Fruit fly (Drosophila melanogaster) whole organism, prepupa: Measurements from ENCODE around the gene CG43246.

Experiments
- Blimp-1 ChIP-seq: fragments of 200-800 bp; sonication (Bioruptor generic); optimal IDR thresholded peaks from 3 replicates; lab custom pipeline; 2017; ENCODE audit warnings: missing biosample characterization, missing genetic modification characterization, mild to moderate bottlenecking, moderate library complexity, missing genetic modification reagents
- CG10631 ChIP-seq: fragments of 200-800 bp; sonication (Bioruptor generic); optimal IDR thresholded peaks from 2 replicates; lab custom pipeline; 2016; ENCODE audit warnings: missing biosample characterization, missing genetic modification characterization
- CG10669 ChIP-seq: fragments of 200-800 bp; sonication (Bioruptor generic); optimal IDR thresholded peaks from 3 replicates; lab custom pipeline; 2018; ENCODE audit warnings: missing biosample characterization, mild to moderate bottlenecking, missing genetic modification characterization, moderate library complexity
- CG11294 ChIP-seq: fragments of 200-800 bp; sonication (Bioruptor generic); IDR thresholded peaks from 2 replicates; pipeline ENCODE4 v1.3.6; 2022; ENCODE audit warnings: missing biosample characterization, missing genetic modification characterization
- CG11762 ChIP-seq: fragments of 200-800 bp; sonication (Bioruptor generic); optimal IDR thresholded peaks from 3 replicates; lab custom pipeline; 2016; ENCODE audit warnings: missing biosample characterization, missing genetic modification characterization; ENCODE audit not compliant: insufficient read depth
- CG11902 ChIP-seq: fragments of 200-800 bp; sonication (Bioruptor generic); optimal IDR thresholded peaks from 3 replicates; lab custom pipeline; 2016; ENCODE audit warnings: missing biosample characterization, missing genetic modification characterization
- CG3032 ChIP-seq: fragments of 200-800 bp; optimal IDR thresholded peaks from 2 replicates; lab custom pipeline; 2019; ENCODE audit warnings: missing biosample characterization, mild to moderate bottlenecking, missing genetic modification characterization, moderate library complexity
- CG32006 ChIP-seq: fragments of 200-800 bp; sonication (Bioruptor generic); optimal IDR thresholded peaks from 3 replicates; lab custom pipeline; 2017; ENCODE audit warnings: missing biosample characterization, mild to moderate bottlenecking, missing genetic modification characterization
- CG34406 ChIP-seq: fragments of 200-800 bp; sonication (Bioruptor generic); optimal IDR thresholded peaks from 3 replicates; lab custom pipeline; 2016; ENCODE audit warnings: missing biosample characterization, missing genetic modification characterization
- CG3919 ChIP-seq: fragments of 200-800 bp; sonication (Bioruptor generic); optimal IDR thresholded peaks from 3 replicates; lab custom pipeline; 2016; ENCODE audit warnings: missing biosample characterization, missing genetic modification characterization
- CG4318 ChIP-seq: fragments of 200-800 bp; sonication (Bioruptor generic); optimal IDR thresholded peaks from 3 replicates; lab custom pipeline; 2017; ENCODE audit warnings: missing biosample characterization, mild to moderate bottlenecking, missing genetic modification characterization
- CG6163 ChIP-seq: fragments of 200-800 bp; sonication (Bioruptor generic); IDR thresholded peaks from 3 replicates; pipeline ENCODE4 v1.3.6; 2022; ENCODE audit warnings: missing biosample characterization, missing genetic modification characterization
- CG6854 ChIP-seq: fragments of 200-800 bp; sonication (Bioruptor generic); optimal IDR thresholded peaks from 2 replicates; lab custom pipeline; 2017; ENCODE audit warnings: missing biosample characterization, mild to moderate bottlenecking, missing genetic modification characterization
- CG8119 ChIP-seq: fragments of 200-800 bp; sonication (Bioruptor generic); IDR thresholded peaks from 3 replicates; pipeline ENCODE4 v1.3.6; 2022; ENCODE audit warnings: missing biosample characterization, missing genetic modification characterization
- CG8632 ChIP-seq: fragments of 200-800 bp; sonication (Bioruptor generic); optimal IDR thresholded peaks from 3 replicates; lab custom pipeline; 2016; ENCODE audit warnings: missing biosample characterization, missing genetic modification characterization
- CG9139 ChIP-seq: fragments of 200-800 bp; sonication (Bioruptor generic); optimal IDR thresholded peaks from 3 replicates; lab custom pipeline; 2017; ENCODE audit warnings: missing biosample characterization, mild to moderate bottlenecking, missing genetic modification characterization
- Eip75B ChIP-seq: fragments of 200-800 bp; sonication (Bioruptor generic); optimal IDR thresholded peaks from 3 replicates; lab custom pipeline; 2016; ENCODE audit warnings: missing biosample characterization, missing genetic modification characterization
- Eip78C ChIP-seq: fragments of 200-800 bp; sonication (Bioruptor generic); peaks from one replicate; lab custom pipeline; 2016; ENCODE audit warnings: missing biosample characterization, missing genetic modification characterization
- Eip93F ChIP-seq: fragments of 200-800 bp; sonication (Bioruptor generic); optimal IDR thresholded peaks from 2 replicates; lab custom pipeline; 2016; ENCODE audit warnings: missing biosample characterization, mild to moderate bottlenecking, missing genetic modification characterization
- Ets21C ChIP-seq: fragments of 200-800 bp; sonication (Bioruptor generic); optimal IDR thresholded peaks from 3 replicates; lab custom pipeline; 2016; ENCODE audit warnings: missing biosample characterization, missing genetic modification characterization
- Ets96B ChIP-seq: fragments of 200-800 bp; optimal IDR thresholded peaks from 2 replicates; lab custom pipeline; 2019; ENCODE audit warnings: missing biosample characterization, mild to moderate bottlenecking, missing genetic modification characterization, moderate library complexity
- Gug ChIP-seq: fragments of 200-800 bp; sonication (Bioruptor generic); IDR thresholded peaks from 2 replicates; pipeline ENCODE4 v1.3.6; 2022; ENCODE audit warnings: missing biosample characterization, missing genetic modification characterization
- Hr38 ChIP-seq: sonication (Bioruptor generic); optimal IDR thresholded peaks from 2 replicates; lab custom pipeline; 2016; ENCODE audit warnings: missing biosample characterization, missing genetic modification characterization
- Lpt ChIP-seq: fragments of 200-800 bp; sonication (Bioruptor generic); optimal IDR thresholded peaks from 3 replicates; lab custom pipeline; 2016; ENCODE audit warnings: missing biosample characterization, missing genetic modification characterization
- Met ChIP-seq: fragments of 200-800 bp; sonication (Bioruptor generic); optimal IDR thresholded peaks from 3 replicates; lab custom pipeline; 2016; ENCODE audit warnings: missing biosample characterization, missing genetic modification characterization
- OdsH ChIP-seq: fragments of 200-800 bp; sonication (Bioruptor generic); optimal IDR thresholded peaks from 3 replicates; lab custom pipeline; 2016; ENCODE audit warnings: missing biosample characterization, missing genetic modification characterization
- Sox14 ChIP-seq: fragments of 200-800 bp; sonication (Bioruptor generic); optimal IDR thresholded peaks from 3 replicates; lab custom pipeline; 2016; ENCODE audit warnings: missing biosample characterization, missing genetic modification characterization
- acj6 ChIP-seq: fragments of 200-800 bp; sonication (Bioruptor generic); optimal IDR thresholded peaks from 3 replicates; lab custom pipeline; 2016; ENCODE audit warnings: missing biosample characterization, missing genetic modification characterization
- cyc ChIP-seq: fragments of 200-800 bp; sonication (Bioruptor generic); optimal IDR thresholded peaks from 3 replicates; lab custom pipeline; 2016; ENCODE audit warnings: missing biosample characterization, missing genetic modification characterization
- dac ChIP-seq: fragments of 200-800 bp; sonication (Bioruptor generic); optimal IDR thresholded peaks from 2 replicates; lab custom pipeline; 2017; ENCODE audit warnings: missing biosample characterization, mild to moderate bottlenecking, missing genetic modification characterization
- esn ChIP-seq: fragments of 200-800 bp; sonication (Bioruptor generic); optimal IDR thresholded peaks from 2 replicates; lab custom pipeline; 2016; ENCODE audit warnings: missing biosample characterization, mild to moderate bottlenecking, missing genetic modification characterization, moderate library complexity
- fkh ChIP-seq: fragments of 200-800 bp; sonication (Bioruptor generic); optimal IDR thresholded peaks from 3 replicates; lab custom pipeline; 2017; ENCODE audit warnings: missing biosample characterization, mild to moderate bottlenecking, missing genetic modification characterization, moderate library complexity
- lz ChIP-seq: fragments of 200-800 bp; sonication (Bioruptor generic); optimal IDR thresholded peaks from 3 replicates; lab custom pipeline; 2016; ENCODE audit warnings: missing biosample characterization, missing genetic modification characterization
- net ChIP-seq: fragments of 200-800 bp; sonication (Bioruptor generic); optimal IDR thresholded peaks from 3 replicates; lab custom pipeline; 2016; ENCODE audit warnings: missing biosample characterization, missing genetic modification characterization
- ss ChIP-seq, 2 experiments: fragments of 200-800 bp; sonication (Bioruptor generic); optimal IDR thresholded peaks; 2 replicates in 1 of 2; 3 replicates in 1 of 2; lab custom pipeline; 2017 to 2018; ENCODE audit warnings: mild to moderate bottlenecking in 2 of 2, missing biosample characterization in 2 of 2, missing genetic modification characterization in 2 of 2, moderate library complexity in 1 of 2
- svp ChIP-seq: fragments of 200-800 bp; sonication (Bioruptor generic); peaks from one replicate; lab custom pipeline; 2016; ENCODE audit warnings: missing biosample characterization, missing genetic modification characterization
- topi ChIP-seq: fragments of 200-800 bp; sonication (Bioruptor generic); optimal IDR thresholded peaks from 3 replicates; lab custom pipeline; 2016; ENCODE audit warnings: missing biosample characterization, missing genetic modification characterization

The CG43246 gene

DNA sequence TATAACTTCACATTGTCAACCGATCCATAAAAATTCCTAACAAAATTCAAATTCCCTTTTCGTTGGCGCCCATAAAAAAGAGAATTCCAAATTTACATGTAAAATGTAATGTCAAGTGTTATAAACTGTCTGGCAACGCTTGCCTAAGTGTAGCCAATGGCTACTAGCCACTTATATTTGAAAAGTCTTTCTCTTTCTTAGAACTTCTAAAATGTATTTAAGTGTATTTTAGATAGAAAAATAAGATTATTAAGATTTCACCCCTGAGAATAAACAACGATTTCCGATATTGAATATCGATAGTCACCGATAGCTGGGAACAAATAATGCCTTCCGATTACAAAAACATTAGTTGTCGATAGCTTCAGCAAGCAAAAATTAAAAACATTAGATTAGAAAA, 23.2 kb downstream of the CG43246 start, which contains the start of gene CG34039:
CG34039 (plus strand) TSS at position 342 of the 400 bp plus-strand sequence.
- TF ChIP-seq CG6854 (GFP tag; lab: Kevin White, UChicago) = no peak
- no peak for TF ChIP-seq CG3032 (tag; lab: Kevin White, UChicago)
- peak; percentile 76 for TF ChIP-seq fkh (GFP tag; lab: Kevin White, UChicago)
- TF ChIP-seq esn (GFP tag; lab: Kevin White, UChicago) = peak; percentile 21
- TF ChIP-seq svp = peak; percentile 68
- TF ChIP-seq Eip93F (GFP tag; lab: Kevin White, UChicago) = no peak
- TF ChIP-seq CG3919 (GFP tag; lab: Kevin White, UChicago) = no peak
- no peak for TF ChIP-seq Met (GFP tag; lab: Kevin White, UChicago)
- TF ChIP-seq topi = no peak
- peak; percentile 42 for TF ChIP-seq Eip78C (GFP tag; lab: Kevin White, UChicago)
- no peak for TF ChIP-seq Ets96B
- no peak for TF ChIP-seq CG10669 (GFP tag; lab: Kevin White, UChicago)

DNA sequence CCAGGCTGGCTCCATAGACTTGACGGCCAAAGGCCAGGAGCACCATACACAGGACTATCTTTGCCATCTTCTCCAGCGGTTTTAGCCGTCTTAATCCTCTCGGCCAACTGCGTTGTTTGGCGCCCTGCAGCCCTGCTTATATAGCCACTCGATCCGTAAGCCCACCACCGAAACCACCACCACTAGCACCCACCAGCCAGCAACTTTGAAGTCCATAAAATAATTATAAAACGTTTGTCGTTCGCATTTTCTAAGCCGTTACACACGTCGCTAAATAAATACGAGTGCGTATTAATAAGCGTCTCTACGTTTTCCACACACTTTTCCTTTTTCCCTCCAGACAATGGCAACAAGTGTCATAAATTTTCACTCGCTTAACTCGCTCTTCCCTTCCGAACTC, 24.2 kb downstream of the CG43246 start, which contains the start of gene Lk:
Lk (minus strand) TSS at position 101 of the 400 bp plus-strand sequence.
- TF ChIP-seq Eip78C (GFP tag; lab: Kevin White, UChicago) = no peak
- TF ChIP-seq Eip75B (GFP tag; lab: Kevin White, UChicago) = no peak
- TF ChIP-seq CG6163 (GFP tag; lab: Robert Waterston, UW) = no peak
- no peak for TF ChIP-seq dac (GFP tag; lab: Kevin White, UChicago)
- no peak for TF ChIP-seq Ets96B
- TF ChIP-seq CG8119 (GFP tag; lab: Robert Waterston, UW) = no peak
- TF ChIP-seq lz (GFP tag; lab: Kevin White, UChicago) = no peak
- TF ChIP-seq CG9139 (GFP tag; lab: Kevin White, UChicago) = no peak
- no peak for TF ChIP-seq CG4318 (GFP tag; lab: Kevin White, UChicago)
- no peak for TF ChIP-seq CG10669 (GFP tag; lab: Kevin White, UChicago)
- no peak for TF ChIP-seq Blimp-1 (GFP tag; lab: Kevin White, UChicago)
- TF ChIP-seq, all 60 proteins: peak for 0

DNA sequence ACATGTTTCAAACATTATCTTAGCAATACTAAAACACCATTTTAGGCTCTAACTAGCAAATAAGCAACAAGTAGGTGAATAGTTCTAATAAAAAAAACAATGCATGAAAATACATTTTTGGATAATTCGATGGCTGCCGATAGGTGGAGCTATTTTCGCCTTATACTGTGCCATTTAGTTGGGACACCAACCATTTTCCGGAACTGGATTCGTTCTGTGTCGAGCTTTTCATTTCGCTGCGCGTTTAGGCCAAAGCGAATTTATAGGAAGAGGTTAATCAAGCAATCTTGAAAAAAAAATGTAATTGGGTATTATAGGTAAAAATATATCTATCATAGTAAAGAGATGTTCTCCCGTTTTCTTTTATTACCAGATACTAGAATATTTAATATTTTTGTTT, 26.2 kb downstream of the CG43246 start:
- TF ChIP-seq CG6163 (GFP tag; lab: Robert Waterston, UW) (no peak), CG11762 (GFP tag; lab: Kevin White, UChicago) (no peak), svp (peak; percentile 44), Sox14 (GFP tag; lab: Kevin White, UChicago) (no peak), CG11902 (no peak), esn (GFP tag; lab: Kevin White, UChicago) (peak; percentile 25), CG6854 (GFP tag; lab: Kevin White, UChicago) (no peak)
- TF ChIP-seq, all 60 proteins: peak for 2

DNA sequence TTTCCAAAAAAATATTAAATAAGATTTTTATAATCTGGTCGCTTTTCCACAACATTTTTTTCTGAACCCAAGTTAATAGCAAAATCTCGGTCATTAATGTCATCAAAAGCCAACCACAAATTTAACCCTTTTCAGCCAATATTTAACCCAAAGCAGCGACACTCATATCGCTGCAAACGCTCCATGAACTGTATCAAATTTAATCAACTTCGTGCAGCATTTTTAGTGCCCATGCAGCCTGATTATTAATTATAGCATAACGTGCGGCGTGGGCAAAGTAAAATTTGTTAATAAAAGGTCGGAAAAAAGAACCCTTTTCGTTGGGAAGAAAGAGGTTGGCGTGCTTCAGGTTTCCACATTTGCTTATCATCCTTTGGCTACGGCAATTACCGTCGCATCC, 27.0 kb downstream of the CG43246 start:
- TF ChIP-seq Gug (GFP tag; lab: Robert Waterston, UW) (no peak), CG8632 (GFP tag; lab: Kevin White, UChicago) (no peak), acj6 (no peak), Ets21C (GFP tag; lab: Kevin White, UChicago) (no peak), CG11294 (GFP tag; lab: Robert Waterston, UW) (no peak), CG32006 (GFP tag; lab: Kevin White, UChicago) (no peak), Lpt (GFP tag; lab: Kevin White, UChicago) (no peak), esn (GFP tag; lab: Kevin White, UChicago) (no peak), CG4318 (GFP tag; lab: Kevin White, UChicago) (no peak), OdsH (GFP tag; lab: Kevin White, UChicago) (no peak), topi (no peak), ss (GFP tag; optimal IDR thresholded peaks at IDR 0.05; lab: Kevin White, UChicago) (no peak), Hr38 (GFP tag; lab: Kevin White, UChicago) (no peak), CG34406 (GFP tag; lab: Kevin White, UChicago) (no peak), net (GFP tag; lab: Kevin White, UChicago) (no peak), cyc (GFP tag; lab: Kevin White, UChicago) (no peak), CG10631 (no peak), lz (GFP tag; lab: Kevin White, UChicago) (no peak)
- TF ChIP-seq, all 60 proteins: peak for 0
